Worm (Caenorhabditis elegans) whole organism, L4 larva: ENCODE data around the gene chat-1.

Experiments
- F37D6.2 ChIP-seq: sonication (generic microtip); optimal IDR thresholded peaks from 2 replicates; lab custom pipeline; 2016; ENCODE audit warnings: mild to moderate bottlenecking, missing genetic modification characterization, missing compliant biosample characterization
- F49E8.2 ChIP-seq: sonication (generic microtip); optimal IDR thresholded peaks from 2 replicates; lab custom pipeline; 2016; ENCODE audit warnings: missing compliant biosample characterization, mild to moderate bottlenecking, missing genetic modification characterization, borderline replicate concordance
- T20F7.1 ChIP-seq: fragments of 200-800 bp; sonication (Bioruptor generic); optimal IDR thresholded peaks from 2 replicates; lab custom pipeline; 2018; ENCODE audit warnings: mild to moderate bottlenecking, missing genetic modification characterization, missing compliant biosample characterization
- Y48G9A.11 ChIP-seq: fragments of 200-800 bp; sonication (Bioruptor generic); IDR thresholded peaks from 2 replicates; pipeline ENCODE4 v1.3.6; 2022; ENCODE audit warnings: missing genetic modification reagents, missing genetic modification characterization, missing compliant biosample characterization
- ZK337.2 ChIP-seq: fragments of 200-800 bp; sonication (Bioruptor generic); IDR thresholded peaks from 2 replicates; pipeline ENCODE4 v1.3.6; 2022; ENCODE audit warnings: missing genetic modification reagents, missing genetic modification characterization, missing compliant biosample characterization
- aly-2 ChIP-seq: sonication (generic microtip); optimal IDR thresholded peaks from 2 replicates; lab custom pipeline; 2018; ENCODE audit warnings: missing biosample characterization, missing genetic modification characterization
- ama-1 ChIP-seq: fragments of 150-350 bp; optimal IDR thresholded peaks from 2 replicates; lab custom pipeline; 2014; ENCODE audit warnings: inconsistent platforms, mixed read lengths
- attf-4 ChIP-seq: sonication (generic microtip); optimal IDR thresholded peaks from 3 replicates; lab custom pipeline; 2017; ENCODE audit warnings: missing biosample characterization, missing genetic modification characterization
- ceh-28 ChIP-seq: fragments of 150-350 bp; optimal IDR thresholded peaks from 2 replicates; lab custom pipeline; 2014; ENCODE audit warnings: missing biosample characterization, missing genetic modification reagents, missing genetic modification characterization
- daf-16 ChIP-seq, 3 experiments: sonication (generic microtip); optimal IDR thresholded peaks; 2 replicates each; lab custom pipeline; 2016 to 2017; ENCODE audit warnings: missing genetic modification characterization in 3 of 3, missing genetic modification reagents in 3 of 3, mild to moderate bottlenecking in 2 of 3, missing compliant biosample characterization in 2 of 3, missing biosample characterization in 1 of 3, moderate library complexity in 1 of 3
- daf-19 ChIP-seq: fragments of 200-800 bp; sonication (Bioruptor generic); conservative IDR thresholded peaks from 2 replicates; pipeline ENCODE4 v1.3.6; 2022; ENCODE audit warnings: missing genetic modification characterization, missing compliant biosample characterization
- dmd-8 ChIP-seq: fragments of 200-800 bp; sonication (Bioruptor generic); IDR thresholded peaks from 2 replicates; pipeline ENCODE4 v1.3.6; 2022; ENCODE audit warnings: missing genetic modification characterization, missing compliant biosample characterization
- fos-1 ChIP-seq: fragments of 150-350 bp; optimal IDR thresholded peaks from 2 replicates; lab custom pipeline; 2014; ENCODE audit warnings: missing biosample characterization, missing genetic modification characterization
- hlh-11 ChIP-seq: fragments of 200-800 bp; sonication (Bioruptor generic); optimal IDR thresholded peaks from 2 replicates; lab custom pipeline; 2018; ENCODE audit warnings: mild to moderate bottlenecking, missing genetic modification characterization, missing compliant biosample characterization
- hlh-30 ChIP-seq: sonication (generic microtip); optimal IDR thresholded peaks from 2 replicates; lab custom pipeline; 2017; ENCODE audit warnings: antibody characterized with exemption, mild to moderate bottlenecking, missing genetic modification characterization, missing compliant biosample characterization; ENCODE audit not compliant: insufficient read depth
- jun-1 ChIP-seq: fragments of 150-350 bp; optimal IDR thresholded peaks from 2 replicates; lab custom pipeline; 2014; ENCODE audit warnings: missing biosample characterization, missing genetic modification reagents, missing genetic modification characterization
- lim-7 ChIP-seq: fragments of 200-800 bp; sonication (Bioruptor generic); IDR thresholded peaks from 2 replicates; pipeline ENCODE4 v1.3.6; 2022; ENCODE audit warnings: missing genetic modification characterization, missing compliant biosample characterization
- lin-1 ChIP-seq: fragments of 200-800 bp; sonication (Bioruptor generic); IDR thresholded peaks from 2 replicates; pipeline ENCODE4 v1.3.6; 2022; ENCODE audit warnings: missing genetic modification reagents, missing genetic modification characterization, missing compliant biosample characterization
- lin-39 ChIP-seq: fragments of 150-350 bp; optimal IDR thresholded peaks from 2 replicates; lab custom pipeline; 2014; ENCODE audit warnings: missing biosample characterization, missing genetic modification reagents, missing genetic modification characterization
- madf-9 ChIP-seq: fragments of 200-800 bp; sonication (Bioruptor generic); conservative IDR thresholded peaks from 2 replicates; pipeline ENCODE4 v1.3.6; 2022; ENCODE audit warnings: missing genetic modification reagents, missing genetic modification characterization, missing compliant biosample characterization
- mdl-1 ChIP-seq, 2 experiments: fragments of 150-350 bp in 1 of 2; sonication (generic microtip) in 1 of 2; optimal IDR thresholded peaks; 2 replicates each; lab custom pipeline; 2014 to 2017; ENCODE audit warnings: missing biosample characterization in 2 of 2, missing genetic modification characterization in 2 of 2
- mep-1 ChIP-seq: fragments of 150-350 bp; sonication (generic microtip); optimal IDR thresholded peaks from 3 replicates; lab custom pipeline; 2014; ENCODE audit warnings: missing biosample characterization, missing genetic modification characterization
- mes-2 ChIP-seq: sonication (generic microtip); optimal IDR thresholded peaks from 2 replicates; lab custom pipeline; 2016; ENCODE audit warnings: missing genotype, mild to moderate bottlenecking, missing genetic modification characterization, missing compliant biosample characterization; ENCODE audit not compliant: poor library complexity, severe bottlenecking
- mxl-2 ChIP-seq: fragments of 200-800 bp; sonication (Bioruptor generic); conservative IDR thresholded peaks from 2 replicates; pipeline ENCODE4 v1.3.6; 2022; ENCODE audit warnings: missing genetic modification reagents, missing genetic modification characterization, missing compliant biosample characterization
- mxl-3 ChIP-seq: fragments of 200-800 bp; sonication (Bioruptor generic); optimal IDR thresholded peaks from 2 replicates; lab custom pipeline; 2018; ENCODE audit warnings: mild to moderate bottlenecking, missing genetic modification characterization, missing compliant biosample characterization
- nhr-237 ChIP-seq: sonication (generic microtip); optimal IDR thresholded peaks from 2 replicates; lab custom pipeline; 2017; ENCODE audit warnings: missing biosample characterization, missing genetic modification characterization
- nhr-28 ChIP-seq: fragments of 150-350 bp; optimal IDR thresholded peaks from 2 replicates; lab custom pipeline; 2014; ENCODE audit warnings: missing biosample characterization, missing genetic modification characterization
- nhr-41 ChIP-seq: fragments of 200-800 bp; sonication (Bioruptor generic); IDR thresholded peaks from 2 replicates; pipeline ENCODE4 v1.3.6; 2022; ENCODE audit warnings: missing genetic modification reagents, missing genetic modification characterization, missing compliant biosample characterization
- nhr-6 ChIP-seq: fragments of 150-350 bp; optimal IDR thresholded peaks from 2 replicates; lab custom pipeline; 2014; ENCODE audit warnings: missing biosample characterization, missing genetic modification characterization
- sdz-12 ChIP-seq: fragments of 200-800 bp; sonication (Bioruptor generic); optimal IDR thresholded peaks from 2 replicates; lab custom pipeline; 2018; ENCODE audit warnings: mild to moderate bottlenecking, missing genetic modification characterization, missing compliant biosample characterization
- set-16 ChIP-seq: fragments of 200-800 bp; sonication (Bioruptor generic); IDR thresholded peaks from 2 replicates; pipeline ENCODE4 v1.3.6; 2022; ENCODE audit warnings: missing genetic modification reagents, missing genetic modification characterization, missing compliant biosample characterization
- tra-1 ChIP-seq: fragments of 200-800 bp; sonication (Bioruptor generic); IDR thresholded peaks from 2 replicates; pipeline ENCODE4 v1.3.6; 2022; ENCODE audit warnings: missing genetic modification reagents, missing genetic modification characterization, missing compliant biosample characterization
- unc-130 ChIP-seq: sonication (generic microtip); optimal IDR thresholded peaks from 2 replicates; lab custom pipeline; 2016; ENCODE audit warnings: missing genetic modification reagents, missing genetic modification characterization, missing compliant biosample characterization
- unc-62 ChIP-seq, 3 experiments: fragments of 150-350 bp in 1 of 3; sonication (generic microtip); optimal IDR thresholded peaks in 2 of 3; peaks in 1 of 3; 1 replicate in 1 of 3; 2 replicates in 2 of 3; lab custom pipeline; 2014 to 2017; ENCODE audit warnings: missing biosample characterization in 3 of 3, missing genetic modification characterization in 3 of 3, missing genetic modification reagents in 3 of 3, missing genotype in 1 of 3
- zfp-3 ChIP-seq: fragments of 200-800 bp; sonication (Bioruptor generic); conservative IDR thresholded peaks from 2 replicates; pipeline ENCODE4 v1.3.6; 2022; ENCODE audit warnings: missing genetic modification reagents, missing genetic modification characterization, missing compliant biosample characterization
- zip-11 ChIP-seq: fragments of 200-800 bp; sonication (Bioruptor generic); IDR thresholded peaks from 2 replicates; pipeline ENCODE4 v1.3.6; 2022; ENCODE audit warnings: missing genetic modification characterization, missing compliant biosample characterization

Gene chat-1

DNA sequence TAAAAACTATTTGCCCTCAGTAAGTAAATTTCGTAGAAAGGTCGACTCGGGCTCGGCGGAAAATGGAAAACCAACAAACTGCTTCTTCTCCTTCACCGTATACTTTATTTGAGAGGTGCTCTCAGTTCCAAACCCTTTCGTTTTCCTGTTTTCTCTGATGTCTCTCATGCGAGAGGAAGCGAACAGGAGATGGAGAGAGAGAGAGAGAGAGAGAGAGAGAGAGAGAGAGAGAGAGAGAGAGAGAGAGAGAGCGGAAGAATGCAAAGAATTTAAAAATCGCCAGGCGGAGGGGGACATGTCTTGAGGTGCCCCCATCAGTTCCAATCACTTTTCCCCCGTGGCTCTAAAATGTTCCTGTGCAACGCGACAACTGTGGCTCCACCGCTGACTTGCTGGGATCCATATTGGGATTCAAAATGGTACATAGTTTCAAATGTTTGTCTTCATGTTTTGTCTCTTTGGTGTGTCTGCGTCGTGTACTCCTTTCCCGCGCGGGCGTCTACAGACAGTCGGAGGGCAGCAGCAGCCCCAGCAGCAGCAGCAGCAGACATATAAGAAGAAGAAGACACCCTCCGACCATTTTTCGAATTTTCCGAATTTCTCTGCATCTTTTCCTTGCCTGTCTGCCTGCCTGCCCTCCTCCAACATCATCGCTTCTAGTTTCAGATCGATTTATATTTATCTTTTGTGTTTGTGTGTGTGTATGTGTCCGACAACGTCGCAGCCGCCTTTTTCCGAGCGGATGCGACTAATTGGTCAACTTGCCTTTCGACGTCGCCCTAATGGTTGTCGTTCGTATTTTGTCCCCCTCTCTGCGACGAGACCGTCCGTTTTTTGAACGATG is 7.4 kb downstream of the chat-1 start, which contains the start of gene R08C7.11 (continued):
- TF ChIP-seq mdl-1 (tag; optimal IDR thresholded peaks at IDR 0.05; lab: Kevin White, UChicago) (peak; percentile 7 to 38), hlh-30 (tag; lab: Kevin White, UChicago) (peak; percentile 6), madf-9 (GFP tag; lab: Robert Waterston, UW) (no peak), set-16 (GFP tag; lab: Robert Waterston, UW) (peak; percentile 75), lim-7 (GFP tag; lab: Robert Waterston, UW) (no peak)

DNA sequence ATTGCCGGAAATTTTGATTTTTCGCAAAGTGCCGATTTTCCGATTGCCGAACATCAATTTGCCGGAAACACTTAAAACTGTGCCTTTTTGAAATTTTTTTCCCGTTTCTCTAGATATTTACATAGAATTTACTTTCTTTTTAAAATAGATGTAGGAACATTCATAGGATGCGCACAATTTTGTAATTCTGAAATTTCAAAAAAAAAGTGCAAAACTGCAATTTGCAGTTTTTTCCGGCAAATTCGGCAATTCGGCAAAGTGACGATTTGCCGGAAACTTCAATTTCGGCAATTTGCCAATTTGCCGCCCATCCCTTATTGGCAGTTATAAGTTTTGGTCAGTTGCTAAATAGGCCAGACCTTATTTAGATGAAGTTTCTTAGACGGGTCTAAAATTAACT is 9.5 kb downstream of the chat-1 start:
- TF ChIP-seq unc-62 (GFP tag; optimal IDR thresholded peaks at IDR 0.05 in 1 of 2; lab: Kevin White, UChicago) (peak in 1 of 2 experiments; percentile 98), unc-62 (tag; optimal IDR thresholded peaks at IDR 0.05; lab: Kevin White, UChicago) (no peak), nhr-41 (GFP tag; lab: Robert Waterston, UW) (no peak)

DNA sequence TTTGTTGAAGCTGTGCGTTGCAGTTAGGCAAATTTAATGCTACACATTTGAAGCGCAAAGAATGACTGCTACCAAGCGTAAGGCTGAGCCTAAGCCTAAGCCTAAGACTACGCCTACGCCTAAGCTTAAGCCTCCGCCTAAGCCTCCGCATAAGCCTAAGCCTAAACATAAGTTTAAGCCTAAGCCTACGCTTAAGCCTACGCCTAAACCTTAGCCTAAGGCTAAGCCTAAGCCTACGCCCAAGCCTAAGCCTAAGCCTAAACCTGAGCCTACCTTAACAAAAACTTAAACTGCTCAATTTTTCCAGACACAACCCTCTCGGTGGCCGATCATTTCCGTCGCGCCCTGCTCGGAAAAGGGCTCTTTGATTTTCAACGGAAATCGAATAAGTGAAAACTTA is 12.2 kb downstream of the chat-1 start:
- TF ChIP-seq Y48G9A.11 (GFP tag; lab: Robert Waterston, UW) (0 out of 2 replicates have a peak, but pooled peaks have one; percentile 4), set-16 (GFP tag; lab: Robert Waterston, UW) (no peak)

DNA sequence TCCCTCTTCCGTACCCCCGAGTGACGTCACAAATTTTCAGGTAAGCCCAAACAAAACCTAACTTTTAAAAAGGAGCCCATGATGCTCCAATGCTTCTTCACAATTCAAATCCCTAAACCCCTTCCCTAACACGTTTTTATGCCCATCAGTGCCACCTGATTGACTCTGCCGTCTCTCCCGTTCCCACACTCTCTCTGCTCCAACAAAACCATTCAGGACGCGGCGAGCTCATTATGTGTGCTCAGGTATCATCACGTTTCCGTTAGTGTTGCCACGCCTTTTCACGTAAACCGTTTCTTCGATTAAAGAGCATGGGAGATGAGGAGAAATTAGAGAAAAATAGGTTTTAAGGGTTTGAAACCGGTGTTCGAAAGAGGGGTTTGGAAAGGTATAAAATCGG is 16.0 kb downstream of the chat-1 start, which contains the start of gene M01H9.2:
Gene M01H9.2 (minus strand): TSS at position 101 of the 400 bp plus-strand sequence.
- no peak for TF ChIP-seq T20F7.1
- TF ChIP-seq hlh-30 (tag; lab: Kevin White, UChicago): peak; percentile 38
- no peak for TF ChIP-seq ceh-28 (tag; lab: Kevin White, UChicago)
- TF ChIP-seq ama-1 (lab: Kevin White, UChicago): no peak
- no peak for TF ChIP-seq zfp-3 (GFP tag; lab: Robert Waterston, UW)
- no peak for TF ChIP-seq tra-1 (GFP tag; lab: Robert Waterston, UW)

DNA sequence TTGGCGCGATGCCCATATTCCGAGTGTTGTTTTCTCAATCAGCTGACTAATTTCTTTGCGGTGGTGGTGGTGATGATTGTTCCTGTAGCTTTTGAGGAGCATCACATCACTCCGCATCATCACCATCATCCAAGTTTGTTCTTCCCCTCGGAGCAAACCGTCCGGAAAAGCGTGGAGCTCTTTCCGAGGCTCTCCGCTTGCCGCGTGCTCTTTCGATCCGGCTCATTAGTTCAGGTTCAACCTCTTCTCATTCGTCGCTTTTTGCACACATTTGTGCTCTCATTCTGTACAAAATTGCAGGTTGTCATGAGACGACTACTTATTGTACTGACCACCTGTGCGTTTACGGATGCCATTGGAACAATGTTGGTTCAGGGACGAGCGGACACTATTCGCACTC is 18.1 kb downstream of the chat-1 start, which contains the start of gene M01H9.5:
Gene M01H9.5 (plus strand): TSS at position 301 of the 400 bp plus-strand sequence.
- TF ChIP-seq lin-39 (no peak), mxl-3 (GFP tag; lab: Kevin White, UChicago) (no peak), F37D6.2 (tag; lab: Kevin White, UChicago) (no peak), lin-1 (GFP tag; lab: Robert Waterston, UW) (no peak), jun-1 (tag; lab: Kevin White, UChicago) (no peak), mep-1 (no peak), dmd-8 (GFP tag; lab: Robert Waterston, UW) (no peak), ZK337.2 (GFP tag; lab: Robert Waterston, UW) (no peak), nhr-237 (tag; lab: Kevin White, UChicago) (no peak), aly-2 (no peak), nhr-28 (tag; lab: Kevin White, UChicago) (no peak)

DNA sequence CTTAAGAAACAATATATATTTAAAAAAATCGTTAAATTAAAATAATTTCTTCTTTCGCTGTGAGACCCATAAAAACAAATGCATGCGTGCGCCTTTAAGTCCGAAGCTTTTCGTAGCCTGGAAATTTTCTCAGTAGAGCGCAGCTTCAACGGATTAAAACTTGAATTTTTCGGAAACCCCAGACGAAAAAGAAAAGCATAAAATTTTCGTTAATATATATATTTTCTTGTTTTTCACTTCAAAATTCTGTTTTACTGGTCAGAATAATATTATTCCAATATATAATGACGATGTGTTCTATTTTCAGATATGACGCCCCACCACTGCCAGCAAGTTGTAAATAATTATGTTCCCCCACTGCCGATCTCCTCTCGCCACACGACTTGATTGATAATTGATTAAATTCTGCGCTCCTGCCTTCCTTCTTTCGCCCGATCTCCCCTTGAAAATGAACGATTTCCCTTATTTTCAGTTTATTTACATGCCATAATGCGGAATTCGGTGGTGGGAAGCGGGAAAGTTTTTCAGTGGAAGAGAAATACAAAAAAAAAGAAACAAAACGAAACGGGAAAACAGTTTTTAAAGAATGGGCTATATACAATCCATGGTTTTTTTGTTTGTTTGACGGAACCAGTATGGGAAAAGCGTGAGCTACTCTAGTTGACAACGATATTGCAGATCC is 21.1 kb downstream of the chat-1 start:
- TF ChIP-seq mes-2 (peak; percentile 12), zip-11 (GFP tag; lab: Robert Waterston, UW) (no peak), lin-1 (GFP tag; lab: Robert Waterston, UW) (peak; percentile 59; the same call in 1 of the 2 replicates), sdz-12 (peak; percentile 56), mxl-2 (no peak), lin-39 (no peak), daf-16 (GFP tag; optimal IDR thresholded peaks at IDR 0.05; lab: Kevin White, UChicago) (peak in 1 of 2 experiments; percentile 61), daf-16 (tag; optimal IDR thresholded peaks at IDR 0.05; lab: Kevin White, UChicago) (peak; percentile 77), F49E8.2 (tag; lab: Kevin White, UChicago) (no peak), tra-1 (GFP tag; lab: Robert Waterston, UW) (no peak), nhr-6 (tag; lab: Kevin White, UChicago) (peak; percentile 1), unc-130 (GFP tag; lab: Kevin White, UChicago) (peak; percentile 44), fos-1 (tag; lab: Kevin White, UChicago) (no peak), dmd-8 (GFP tag; lab: Robert Waterston, UW) (0 out of 2 replicates have a peak, but pooled peaks have one; percentile 30), hlh-11 (tag; lab: Kevin White, UChicago) (peak; percentile 49), attf-4 (tag; lab: Kevin White, UChicago) (no peak), mxl-3 (GFP tag; lab: Kevin White, UChicago) (peak; percentile 31), daf-19 (GFP tag; lab: Robert Waterston, UW) (no peak)
